Worm (Caenorhabditis elegans): Measurements from ENCODE around the gene C25H3.16.

ce11 chrII:5652334-5652733, 13.8 kb upstream of the C25H3.16 start, which contains the start of gene bli-2:
- TF ChIP-seq ceh-13 (GFP tag; optimal IDR thresholded peaks at IDR 0.05): no peak
- no peak for TF ChIP-seq hnd-1 (tag; optimal IDR thresholded peaks at IDR 0.05)
- TF ChIP-seq flt-1 (GFP tag; IDR thresholded peaks at IDR 0.05): no peak
- TF ChIP-seq pes-1 (GFP tag; IDR thresholded peaks at IDR 0.05): no peak
- TF ChIP-seq aly-1 (tag; optimal IDR thresholded peaks at IDR 0.05): no peak
